Worm (Caenorhabditis elegans) whole organism, L4 larva: ENCODE measurements around the gene let-716.

Experiments used
- F10B5.3 ChIP-seq: sonication (generic microtip); optimal IDR thresholded peaks from 2 replicates; lab custom pipeline; 2016; ENCODE audit warnings: mild to moderate bottlenecking, missing genetic modification characterization, missing compliant biosample characterization
- ceh-82 ChIP-seq: sonication (generic microtip); optimal IDR thresholded peaks from 2 replicates; lab custom pipeline; 2017; ENCODE audit warnings: missing biosample characterization, missing genetic modification characterization
- dpl-1 ChIP-seq: fragments of 150-350 bp; optimal IDR thresholded peaks from 2 replicates; lab custom pipeline; 2014; ENCODE audit warnings: missing biosample characterization, missing genetic modification reagents, missing genetic modification characterization
- dve-1 ChIP-seq: sonication (generic microtip); optimal IDR thresholded peaks from 2 replicates; lab custom pipeline; 2017; ENCODE audit warnings: antibody characterized with exemption, mild to moderate bottlenecking, missing genetic modification characterization, missing compliant biosample characterization; ENCODE audit not compliant: insufficient read depth
- fos-1 ChIP-seq: fragments of 150-350 bp; optimal IDR thresholded peaks from 2 replicates; lab custom pipeline; 2014; ENCODE audit warnings: missing biosample characterization, missing genetic modification characterization
- lin-13 ChIP-seq: fragments of 150-350 bp; optimal IDR thresholded peaks from 2 replicates; lab custom pipeline; 2014; ENCODE audit warnings: missing biosample characterization, missing genetic modification reagents, missing genetic modification characterization
- lsy-2 ChIP-seq, 2 experiments: fragments of 150-350 bp in 1 of 2; sonication (generic microtip) in 1 of 2; optimal IDR thresholded peaks; 2 replicates each; lab custom pipeline; 2014 to 2017; ENCODE audit warnings: missing biosample characterization in 2 of 2, missing genetic modification characterization in 2 of 2
- madf-9 ChIP-seq: fragments of 200-800 bp; sonication (Bioruptor generic); conservative IDR thresholded peaks from 2 replicates; pipeline ENCODE4 v1.3.6; 2022; ENCODE audit warnings: missing genetic modification reagents, missing genetic modification characterization, missing compliant biosample characterization
- nhr-11 ChIP-seq: fragments of 150-350 bp; optimal IDR thresholded peaks from 2 replicates; lab custom pipeline; 2014; ENCODE audit warnings: missing biosample characterization, missing genetic modification characterization
- ztf-11 ChIP-seq: fragments of 150-350 bp; optimal IDR thresholded peaks from 2 replicates; lab custom pipeline; 2014; ENCODE audit warnings: missing biosample characterization, missing genetic modification characterization

ce11 chrIII:6339919-6340434 is 43.4 kb upstream of the let-716 start, which contains the start of gene let-767:
- no peak for TF ChIP-seq dpl-1
- TF ChIP-seq lin-13 (GFP tag; lab: Kevin White, UChicago) = peak; percentile 47
- no peak for TF ChIP-seq nhr-11 (tag; lab: Kevin White, UChicago)
- TF ChIP-seq ztf-11 (tag; lab: Kevin White, UChicago) = no peak
- TF ChIP-seq madf-9 (GFP tag; lab: Robert Waterston, UW) = no peak
- TF ChIP-seq F10B5.3 (tag; lab: Kevin White, UChicago) = no peak
- TF ChIP-seq ceh-82 (tag; lab: Kevin White, UChicago) = no peak
- no peak for TF ChIP-seq lsy-2 (tag; optimal IDR thresholded peaks at IDR 0.05; lab: Kevin White, UChicago)
- no peak for TF ChIP-seq fos-1
- no peak for TF ChIP-seq dve-1 (tag; lab: Kevin White, UChicago)
